Fruit fly (Drosophila melanogaster) whole organism, wandering third instar larva: ENCODE measurements around the gene drd.
A peak's percentile ranks its signal among the peaks of the same experiment; 100 is the strongest.

Experiments
- Abd-B ChIP-seq: fragments of >200 bp; optimal IDR thresholded peaks from 2 replicates; lab custom pipeline; 2017; ENCODE audit warnings: missing biosample characterization, missing genetic modification characterization
- CG32264 ChIP-seq: fragments of 200-800 bp; sonication (Bioruptor generic); optimal IDR thresholded peaks from 2 replicates; lab custom pipeline; 2016; ENCODE audit warnings: missing biosample characterization, missing genetic modification characterization
- CrebA ChIP-seq: fragments of 200-800 bp; sonication (Bioruptor generic); optimal IDR thresholded peaks from 2 replicates; lab custom pipeline; 2016; ENCODE audit warnings: missing biosample characterization, mild to moderate bottlenecking, missing genetic modification characterization, borderline replicate concordance
- Dfd ChIP-seq: fragments of >200 bp; optimal IDR thresholded peaks from 2 replicates; lab custom pipeline; 2017; ENCODE audit warnings: missing biosample characterization, missing genetic modification characterization
- Dif ChIP-seq: fragments of 200-275, 200-300 bp; sonication (Bioruptor generic); optimal IDR thresholded peaks from 2 replicates; lab custom pipeline; 2018; ENCODE audit warnings: missing biosample characterization, missing genetic modification characterization; ENCODE audit not compliant: partially characterized antibody
- GATAd ChIP-seq: sonication (Bioruptor generic); optimal IDR thresholded peaks from 2 replicates; lab custom pipeline; 2016; ENCODE audit warnings: missing biosample characterization, missing genetic modification characterization
- HLH106 ChIP-seq: fragments of 200-800 bp; optimal IDR thresholded peaks from 3 replicates; lab custom pipeline; 2019; ENCODE audit warnings: missing biosample characterization, mild to moderate bottlenecking, missing genetic modification characterization, moderate library complexity
- Hnf4 ChIP-seq: fragments of 200-800 bp; sonication (Bioruptor generic); optimal IDR thresholded peaks from 2 replicates; lab custom pipeline; 2016; ENCODE audit warnings: missing biosample characterization, mild to moderate bottlenecking, missing genetic modification characterization
- Hr83 ChIP-seq: fragments of 200-300 bp; sonication (Bioruptor generic); optimal IDR thresholded peaks from 2 replicates; lab custom pipeline; 2016; ENCODE audit warnings: missing biosample characterization, mild to moderate bottlenecking, missing genetic modification characterization, moderate library complexity; ENCODE audit not compliant: poor library complexity, severe bottlenecking
- Jra ChIP-seq: sonication (Bioruptor generic); optimal IDR thresholded peaks from 2 replicates; lab custom pipeline; 2016; ENCODE audit warnings: missing biosample characterization, missing genetic modification characterization
- Mio ChIP-seq: sonication (Bioruptor generic); optimal IDR thresholded peaks from 2 replicates; lab custom pipeline; 2016; ENCODE audit warnings: missing biosample characterization, missing genetic modification characterization
- Myc ChIP-seq: fragments of >200 bp; optimal IDR thresholded peaks from 2 replicates; lab custom pipeline; 2017
- N ChIP-seq: fragments of >200 bp; optimal IDR thresholded peaks from 2 replicates; lab custom pipeline; 2018; ENCODE audit warnings: missing biosample characterization, missing external identifiers, missing genetic modification characterization
- OdsH ChIP-seq: fragments of 200-800 bp; sonication (Bioruptor generic); optimal IDR thresholded peaks from 2 replicates; lab custom pipeline; 2016; ENCODE audit warnings: missing biosample characterization, mild to moderate bottlenecking, missing genetic modification characterization
- Sp1 ChIP-seq: fragments of 200-800 bp; sonication (Bioruptor generic); optimal IDR thresholded peaks from 3 replicates; lab custom pipeline; 2019; ENCODE audit warnings: missing biosample characterization, mild to moderate bottlenecking, missing genetic modification characterization, moderate library complexity
- Vsx2 ChIP-seq: fragments of 200-300, 225-300 bp; sonication (Bioruptor generic); optimal IDR thresholded peaks from 2 replicates; lab custom pipeline; 2018; ENCODE audit warnings: missing biosample characterization, missing genetic modification characterization; ENCODE audit not compliant: partially characterized antibody
- br ChIP-seq: fragments of 200-800 bp; sonication (Bioruptor generic); optimal IDR thresholded peaks from 2 replicates; lab custom pipeline; 2016; ENCODE audit warnings: missing biosample characterization, missing genetic modification characterization
- brk ChIP-seq: fragments of 200-800 bp; sonication (Bioruptor generic); optimal IDR thresholded peaks from 2 replicates; lab custom pipeline; 2016; ENCODE audit warnings: missing biosample characterization, mild to moderate bottlenecking, missing genetic modification characterization
- dmrt93B ChIP-seq: fragments of 200-800 bp; sonication (Bioruptor generic); optimal IDR thresholded peaks from 2 replicates; lab custom pipeline; 2018; ENCODE audit warnings: missing biosample characterization, mild to moderate bottlenecking, missing genetic modification characterization
- dsf ChIP-seq: sonication (Bioruptor generic); optimal IDR thresholded peaks from 2 replicates; lab custom pipeline; 2016; ENCODE audit warnings: missing biosample characterization, missing genetic modification characterization, borderline replicate concordance
- ey ChIP-seq: fragments of 200-800 bp; sonication (Bioruptor generic); optimal IDR thresholded peaks from 2 replicates; lab custom pipeline; 2016; ENCODE audit warnings: missing biosample characterization, missing genetic modification characterization
- foxo ChIP-seq, 2 experiments: fragments of 200-800 bp; sonication (Bioruptor generic); optimal IDR thresholded peaks; 2 replicates in 1 of 2; 3 replicates in 1 of 2; lab custom pipeline; 2016 to 2017; ENCODE audit warnings: missing biosample characterization in 2 of 2, missing genetic modification characterization in 2 of 2
- fru ChIP-seq: fragments of 200-800 bp; sonication (Bioruptor generic); optimal IDR thresholded peaks from 3 replicates; lab custom pipeline; 2016; ENCODE audit warnings: missing biosample characterization, mild to moderate bottlenecking, missing genetic modification characterization
- jim ChIP-seq: fragments of 175-275, 200-325 bp; sonication (Bioruptor generic); optimal IDR thresholded peaks from 2 replicates; lab custom pipeline; 2016; ENCODE audit warnings: missing biosample characterization, mild to moderate bottlenecking, missing genetic modification characterization
- pan ChIP-seq: fragments of >200 bp; optimal IDR thresholded peaks from 2 replicates; lab custom pipeline; 2017
- psq ChIP-seq: fragments of 200-800 bp; sonication (Bioruptor generic); optimal IDR thresholded peaks from 3 replicates; lab custom pipeline; 2017; ENCODE audit warnings: missing biosample characterization, mild to moderate bottlenecking, missing genetic modification characterization, moderate library complexity
- rgr ChIP-seq: fragments of 200-800 bp; sonication (Bioruptor generic); optimal IDR thresholded peaks from 3 replicates; lab custom pipeline; 2016; ENCODE audit warnings: missing biosample characterization, mild to moderate bottlenecking, missing genetic modification characterization
- sage ChIP-seq: fragments of 200-800 bp; sonication (Bioruptor generic); optimal IDR thresholded peaks from 2 replicates; lab custom pipeline; 2016; ENCODE audit warnings: missing biosample characterization, mild to moderate bottlenecking, missing genetic modification characterization
- tai ChIP-seq: sonication (Bioruptor generic); optimal IDR thresholded peaks from 2 replicates; lab custom pipeline; 2016; ENCODE audit warnings: missing biosample characterization, missing genetic modification characterization
- usp ChIP-seq: fragments of >200 bp; optimal IDR thresholded peaks from 2 replicates; lab custom pipeline; 2017; ENCODE audit warnings: missing biosample characterization, missing genetic modification characterization
- woc ChIP-seq: sonication (Bioruptor generic); optimal IDR thresholded peaks from 2 replicates; lab custom pipeline; 2016; ENCODE audit warnings: missing biosample characterization, mild to moderate bottlenecking, missing genetic modification characterization

Gene drd

DNA sequence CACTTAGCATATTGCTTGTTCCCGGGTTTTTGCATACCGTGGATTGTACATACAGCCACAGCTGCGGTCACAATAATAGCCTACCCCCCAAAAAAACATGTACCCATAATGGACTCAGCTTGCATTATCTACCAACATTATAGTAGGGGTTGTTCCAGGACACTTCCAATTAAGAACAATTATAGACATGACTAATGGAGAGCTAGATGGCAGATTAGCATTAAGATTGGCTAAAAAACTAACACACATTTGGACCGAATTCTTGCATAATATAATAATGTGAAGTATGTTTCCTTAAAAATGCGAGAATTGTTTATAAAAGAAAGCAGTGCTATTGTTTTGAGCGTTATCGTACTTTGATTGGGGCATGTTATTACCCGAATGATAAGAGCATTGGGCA, 35.2 kb upstream of the drd start:
- TF ChIP-seq fru (GFP tag; lab: Kevin White, UChicago) (peak; percentile 27), HLH106 (tag; lab: Kevin White, UChicago) (peak; percentile 30), N (GFP tag; lab: Kevin White, UChicago) (no peak)

DNA sequence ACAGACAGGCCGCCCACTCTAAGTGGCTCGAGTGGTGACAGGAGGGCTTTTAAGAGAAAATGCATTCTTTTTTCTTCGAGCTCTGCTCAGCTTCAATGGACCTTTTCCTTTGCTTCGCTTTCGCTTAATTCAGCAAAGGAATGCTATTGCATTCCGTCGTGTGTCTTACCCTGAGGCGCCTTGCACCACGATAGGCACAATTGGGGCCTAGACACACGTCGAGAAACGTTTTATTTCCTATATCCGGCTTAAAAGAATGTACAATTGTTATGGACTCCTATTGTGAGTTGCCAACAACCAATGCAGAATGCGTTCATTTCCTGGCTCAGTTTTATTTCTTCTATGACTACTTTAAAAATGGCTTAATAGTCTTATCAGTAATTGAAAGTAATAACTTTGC, 34.4 kb upstream of the drd start:
- no peak for TF ChIP-seq Jra (GFP tag; lab: Kevin White, UChicago)
- TF ChIP-seq usp (GFP tag; lab: Kevin White, UChicago) = no peak
- TF ChIP-seq sage (GFP tag; lab: Kevin White, UChicago) = no peak
- no peak for TF ChIP-seq Abd-B
- no peak for TF ChIP-seq Dfd (GFP tag; lab: Kevin White, UChicago)
- TF ChIP-seq tai (GFP tag; lab: Kevin White, UChicago) = no peak
- no peak for TF ChIP-seq psq (GFP tag; lab: Kevin White, UChicago)
- TF ChIP-seq Vsx2 = peak; percentile 82
- TF ChIP-seq OdsH (GFP tag; lab: Kevin White, UChicago) = no peak

DNA sequence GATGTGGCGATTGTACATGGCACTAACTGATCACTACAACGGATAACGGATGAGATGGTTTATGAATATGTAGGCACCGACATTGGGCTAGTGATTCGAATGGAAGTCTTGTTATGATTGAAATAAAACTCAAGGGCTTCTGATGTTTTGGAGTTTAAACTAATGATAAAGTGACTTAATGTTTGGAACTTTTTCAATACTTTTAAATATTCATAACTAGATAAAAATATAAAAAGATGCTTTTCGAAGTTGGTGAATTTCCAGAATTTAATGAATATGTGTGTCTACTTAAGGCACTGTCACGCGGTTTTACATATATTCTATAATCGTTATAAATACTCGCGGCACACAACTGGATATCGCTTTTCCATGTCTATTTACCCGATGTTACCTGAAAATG, 29.6 kb upstream of the drd start, which contains the start of gene CG9072:
Gene CG9072 (minus strand): TSS at position 101 of the 400 bp plus-strand sequence.
- TF ChIP-seq tai (GFP tag; lab: Kevin White, UChicago) (no peak), rgr (GFP tag; lab: Kevin White, UChicago) (no peak), Hr83 (GFP tag; lab: Kevin White, UChicago) (no peak), CrebA (GFP tag; lab: Kevin White, UChicago) (no peak), HLH106 (tag; lab: Kevin White, UChicago) (no peak), Hnf4 (no peak), pan (lab: Kevin White, UChicago) (no peak), foxo (GFP tag; optimal IDR thresholded peaks at IDR 0.05; lab: Kevin White, UChicago) (no peak), fru (GFP tag; lab: Kevin White, UChicago) (no peak), Dif (GFP tag; lab: Kevin White, UChicago) (no peak), ey (GFP tag; lab: Kevin White, UChicago) (no peak), OdsH (GFP tag; lab: Kevin White, UChicago) (no peak), sage (GFP tag; lab: Kevin White, UChicago) (no peak), usp (GFP tag; lab: Kevin White, UChicago) (no peak), Jra (GFP tag; lab: Kevin White, UChicago) (no peak)
- TF ChIP-seq, all 38 proteins: peak for 0

DNA sequence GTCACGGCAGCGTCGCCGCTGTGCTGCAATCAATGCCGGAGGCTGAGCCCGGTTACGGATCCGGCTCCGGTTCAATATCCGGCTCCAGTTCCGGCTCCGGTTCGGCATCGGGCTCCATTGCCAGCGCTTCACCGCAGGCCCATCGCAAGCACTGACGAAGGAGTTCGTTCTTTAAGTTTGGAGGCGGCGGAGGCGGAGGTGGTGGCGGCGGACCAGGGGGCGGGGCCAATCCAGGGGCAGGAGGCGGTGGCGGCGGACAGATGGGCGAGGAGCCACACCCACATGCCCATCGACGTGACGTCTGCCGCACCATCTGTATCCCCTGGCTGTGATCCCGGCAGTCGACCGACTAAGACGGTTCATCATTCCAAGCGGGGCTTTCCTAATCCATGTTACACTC, 13.7 kb upstream of the drd start:
- TF ChIP-seq Mio = no peak
- peak; percentile 98 for TF ChIP-seq Dfd (GFP tag; lab: Kevin White, UChicago)
- TF ChIP-seq, all 38 proteins: peak for 1

DNA sequence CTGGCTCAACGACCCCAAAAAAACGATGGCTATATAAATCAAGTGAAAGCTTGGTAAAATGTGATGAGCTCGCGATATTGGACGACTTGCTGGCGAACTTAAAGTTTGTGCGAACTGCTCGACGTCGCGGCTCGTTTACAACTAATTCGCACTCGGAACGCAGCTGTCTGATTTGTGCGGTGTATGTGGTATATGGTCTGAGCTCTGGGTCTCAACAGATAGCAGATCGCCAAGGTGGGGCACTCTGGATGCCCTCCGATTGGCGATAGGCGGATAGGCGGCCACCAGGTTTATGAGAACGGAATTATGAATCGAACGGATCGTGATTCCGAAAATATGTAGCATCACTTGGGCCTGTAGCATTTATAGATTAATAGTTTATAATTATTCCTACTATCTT, 9.2 kb upstream of the drd start, which contains the start of gene Cyp4s3:
Gene Cyp4s3 (minus strand): TSS at position 146 of the 400 bp plus-strand sequence.
- no peak for TF ChIP-seq Dfd (GFP tag; lab: Kevin White, UChicago)

DNA sequence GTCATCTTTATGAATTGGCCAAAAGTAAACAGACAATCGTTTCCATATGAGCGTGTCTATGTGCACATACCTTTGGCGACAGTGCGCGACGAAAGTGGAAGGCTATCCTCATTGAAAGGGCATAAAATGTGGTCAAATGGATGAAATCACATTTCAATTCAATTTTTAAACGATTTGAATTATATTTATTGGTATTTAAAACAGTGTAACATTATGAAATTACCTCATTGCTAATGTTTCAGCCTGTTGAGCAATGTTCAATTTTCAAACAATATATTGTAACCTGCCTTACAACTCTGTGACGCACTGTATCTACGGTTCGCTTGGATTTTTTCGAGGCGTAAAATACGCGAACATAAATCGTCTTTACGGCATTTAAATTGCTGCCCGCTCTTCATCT, 5.4 kb upstream of the drd start:
- TF ChIP-seq brk = no peak
- TF ChIP-seq ey (GFP tag; lab: Kevin White, UChicago) = no peak
- TF ChIP-seq N (GFP tag; lab: Kevin White, UChicago) = no peak
- no peak for TF ChIP-seq fru (GFP tag; lab: Kevin White, UChicago)
- TF ChIP-seq GATAd = no peak
- no peak for TF ChIP-seq Hnf4
- TF ChIP-seq psq (GFP tag; lab: Kevin White, UChicago) = no peak
- TF ChIP-seq Dfd (GFP tag; lab: Kevin White, UChicago) = no peak
- no peak for TF ChIP-seq pan (lab: Kevin White, UChicago)
- no peak for TF ChIP-seq Jra (GFP tag; lab: Kevin White, UChicago)
- no peak for TF ChIP-seq OdsH (GFP tag; lab: Kevin White, UChicago)
- no peak for TF ChIP-seq HLH106 (tag; lab: Kevin White, UChicago)
- no peak for TF ChIP-seq CrebA (GFP tag; lab: Kevin White, UChicago)
- no peak for TF ChIP-seq dsf
- TF ChIP-seq jim (GFP tag; lab: Kevin White, UChicago) = no peak
- TF ChIP-seq Vsx2 = no peak
- no peak for TF ChIP-seq br (GFP tag; lab: Kevin White, UChicago)

DNA sequence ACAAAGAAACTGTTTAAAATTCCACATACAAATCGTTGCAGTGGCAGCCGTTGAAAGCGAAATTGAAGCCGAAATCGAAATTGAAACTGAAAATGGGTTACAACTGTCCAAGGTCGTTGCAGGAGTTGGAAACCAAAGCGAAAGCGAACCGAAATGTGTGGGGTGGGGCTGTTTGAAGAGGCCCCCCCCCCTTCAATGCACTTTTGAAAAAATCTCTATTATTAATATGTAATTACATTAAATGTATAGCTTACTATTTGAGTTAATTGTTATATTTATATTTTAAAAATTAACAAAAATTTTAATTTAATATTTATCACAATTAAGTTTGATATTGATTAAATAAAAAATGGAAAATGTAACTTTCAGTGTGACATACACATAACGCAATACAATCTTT, 3.8 kb upstream of the drd start:
- no peak for TF ChIP-seq Sp1 (GFP tag; lab: Kevin White, UChicago)
- no peak for TF ChIP-seq CG32264
- TF ChIP-seq psq (GFP tag; lab: Kevin White, UChicago) = no peak
- TF ChIP-seq Dif (GFP tag; lab: Kevin White, UChicago) = no peak
- TF ChIP-seq Abd-B = no peak
- no peak for TF ChIP-seq Myc
- no peak for TF ChIP-seq tai (GFP tag; lab: Kevin White, UChicago)
- no peak for TF ChIP-seq Dfd (GFP tag; lab: Kevin White, UChicago)
- TF ChIP-seq woc (GFP tag; lab: Kevin White, UChicago) = no peak
- TF ChIP-seq Vsx2 = no peak
- no peak for TF ChIP-seq dsf
- TF ChIP-seq brk = no peak
- no peak for TF ChIP-seq rgr (GFP tag; lab: Kevin White, UChicago)
- TF ChIP-seq dmrt93B (GFP tag; lab: Kevin White, UChicago) = no peak
